Worm (Caenorhabditis elegans): ENCODE data around the gene F07C6.3.

Gene F07C6.3

ce11 chrIV:12835363-12835762 lies 46.3 kb downstream of the F07C6.3 start:
- no peak for TF ChIP-seq sem-2 (GFP tag; optimal IDR thresholded peaks at IDR 0.05)

DNA sequence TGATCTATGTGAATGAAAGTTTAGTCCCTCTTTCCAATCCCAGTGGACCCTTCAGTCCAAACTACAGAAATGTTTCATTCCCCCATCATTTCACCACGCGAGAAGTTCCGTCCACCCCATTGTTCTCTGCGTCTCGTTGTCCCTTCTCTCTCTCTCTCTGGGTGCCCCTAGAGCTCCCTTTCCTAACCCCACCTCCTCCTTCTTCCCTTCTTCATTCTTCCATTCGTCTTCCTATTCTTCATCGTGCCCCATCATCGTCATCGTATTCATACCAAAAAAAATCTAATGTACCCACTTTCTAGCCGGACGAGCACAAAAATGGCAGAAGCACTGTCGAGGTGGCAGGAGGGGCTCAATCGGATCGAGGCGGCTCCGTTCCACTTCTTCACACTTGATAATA lies 47.2 kb downstream of the F07C6.3 start, which contains the start of gene M02B1.3:
Gene M02B1.3 (plus strand): TSS at position 301 of the 400 bp plus-strand sequence.
- TF ChIP-seq drap-1 (GFP tag; optimal IDR thresholded peaks at IDR 0.05), result no peak
- TF ChIP-seq lin-32 (GFP tag; optimal IDR thresholded peaks at IDR 0.05), result no peak
- no peak for TF ChIP-seq M03D4.4 (tag; optimal IDR thresholded peaks at IDR 0.05)
- TF ChIP-seq cnd-1 (tag; optimal IDR thresholded peaks at IDR 0.05), result no peak
- TF ChIP-seq nhr-28 (tag; optimal IDR thresholded peaks at IDR 0.05), result no peak
- no peak for TF ChIP-seq ztf-11 (tag; optimal IDR thresholded peaks at IDR 0.05)
- no peak for TF ChIP-seq lin-13 (tag; optimal IDR thresholded peaks at IDR 0.05)
- TF ChIP-seq unc-39 (tag; optimal IDR thresholded peaks at IDR 0.05), result no peak
- no peak for TF ChIP-seq ceh-43 (GFP tag; optimal IDR thresholded peaks at IDR 0.05)
- no peak for TF ChIP-seq elt-1 (tag; optimal IDR thresholded peaks at IDR 0.05; ENCODE audit: borderline replicate concordance, insufficient read depth)
- TF ChIP-seq ceh-83 (GFP tag; optimal IDR thresholded peaks at IDR 0.05), result no peak
- TF ChIP-seq ham-2 (GFP tag; optimal IDR thresholded peaks at IDR 0.05), result no peak
- no peak for TF ChIP-seq tbx-8 (GFP tag; optimal IDR thresholded peaks at IDR 0.05)
- TF ChIP-seq sem-2 (GFP tag; optimal IDR thresholded peaks at IDR 0.05), result no peak
- no peak for TF ChIP-seq sptf-1 (tag; optimal IDR thresholded peaks at IDR 0.05)
- no peak for TF ChIP-seq nhr-237 (tag; optimal IDR thresholded peaks at IDR 0.05)

Data from whole organism, mixed stage, embryonic.